Worm (Caenorhabditis elegans) whole organism, L4 larva: ENCODE data around the gene ufd-2.

Experiments used
- R02D3.7 ChIP-seq: fragments of 150-350 bp; sonication (generic microtip); optimal IDR thresholded peaks from 3 replicates; lab custom pipeline; 2014; ENCODE audit warnings: missing biosample characterization, missing genetic modification characterization
- egl-27 ChIP-seq: sonication (generic microtip); optimal IDR thresholded peaks from 3 replicates; lab custom pipeline; 2017; ENCODE audit warnings: missing biosample characterization, missing genetic modification reagents, missing genetic modification characterization
- fos-1 ChIP-seq: fragments of 150-350 bp; optimal IDR thresholded peaks from 2 replicates; lab custom pipeline; 2014; ENCODE audit warnings: missing biosample characterization, missing genetic modification characterization
- lin-29 ChIP-seq: fragments of 200-800 bp; sonication (Bioruptor generic); IDR thresholded peaks from 2 replicates; pipeline ENCODE4 v1.3.6; 2022; ENCODE audit warnings: missing genetic modification reagents, missing genetic modification characterization, missing compliant biosample characterization
- mdl-1 ChIP-seq, 2 experiments: fragments of 150-350 bp in 1 of 2; sonication (generic microtip) in 1 of 2; optimal IDR thresholded peaks; 2 replicates each; lab custom pipeline; 2014 to 2017; ENCODE audit warnings: missing biosample characterization in 2 of 2, missing genetic modification characterization in 2 of 2
- sdz-12 ChIP-seq: fragments of 200-800 bp; sonication (Bioruptor generic); optimal IDR thresholded peaks from 2 replicates; lab custom pipeline; 2018; ENCODE audit warnings: mild to moderate bottlenecking, missing genetic modification characterization, missing compliant biosample characterization
- tag-97 ChIP-seq: fragments of 200-800 bp; sonication (Bioruptor generic); IDR thresholded peaks from 2 replicates; pipeline ENCODE4 v1.3.6; 2022; ENCODE audit warnings: missing genetic modification characterization, missing compliant biosample characterization

- TF ChIP-seq lin-29 (GFP tag; lab: Robert Waterston, UW) (no peak), egl-27 (tag; lab: Kevin White, UChicago) (no peak), R02D3.7 (tag; lab: Kevin White, UChicago) (no peak), tag-97 (GFP tag; lab: Robert Waterston, UW) (no peak), fos-1 (tag; lab: Kevin White, UChicago) (no peak), sdz-12 (GFP tag; lab: Kevin White, UChicago) (no peak), mdl-1 (tag; optimal IDR thresholded peaks at IDR 0.05; lab: Kevin White, UChicago) (no peak)
Measured at ce11 chrII:8042289-8042688, 20.3 kb upstream of the ufd-2 start, which contains the start of gene T05H10.1.
